Fruit fly (Drosophila melanogaster): Measurements from ENCODE around the gene CG9040.

DNA sequence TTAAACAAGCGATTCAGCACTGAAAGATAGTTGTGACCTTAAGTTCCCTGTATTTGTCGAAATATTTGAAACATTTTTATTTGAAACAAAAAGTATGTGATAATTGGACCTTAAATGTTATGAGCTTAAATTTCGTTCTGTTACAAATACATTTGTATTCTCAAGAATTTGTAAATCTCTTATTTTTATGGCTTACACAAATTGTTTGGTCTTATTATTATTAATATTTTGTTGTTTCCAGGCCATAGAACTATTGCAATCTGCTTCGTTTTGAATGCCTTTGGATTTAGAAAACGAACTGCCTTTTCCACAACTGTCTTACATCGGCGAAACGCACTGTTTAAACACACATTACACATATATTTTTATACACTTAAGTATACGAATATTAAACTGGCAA, 46.8 kb downstream of the CG9040 start, which contains the start of gene CG6661:
- no peak for TF ChIP-seq psq (optimal IDR thresholded peaks at IDR 0.05)
- no peak for TF ChIP-seq h (optimal IDR thresholded peaks at IDR 0.05)
- TF ChIP-seq insv (optimal IDR thresholded peaks at IDR 0.05) = no peak
- no peak for TF ChIP-seq Myc (optimal IDR thresholded peaks at IDR 0.05)
- no peak for TF ChIP-seq Sin3A (optimal IDR thresholded peaks at IDR 0.05)
